Fruit fly (Drosophila melanogaster) whole organism, embryonic: ENCODE results near the gene mRpS31.

Source experiments
- Atf3 ChIP-seq: fragments of 200-800 bp; sonication (Bioruptor generic); optimal IDR thresholded peaks from 3 replicates; lab custom pipeline; 2016; ENCODE audit warnings: missing biosample characterization, missing genetic modification characterization
- B-H1 ChIP-seq: fragments of 200-800 bp; sonication (Bioruptor generic); IDR thresholded peaks from 3 replicates; pipeline ENCODE4 v1.3.6; 2022; ENCODE audit warnings: missing biosample characterization, missing genetic modification characterization
- Bgb ChIP-seq: fragments of 200-800 bp; sonication (Bioruptor generic); IDR thresholded peaks from 2 replicates; pipeline ENCODE4 v1.3.6; 2022; ENCODE audit warnings: missing biosample characterization, missing genetic modification characterization; ENCODE audit not compliant: partially characterized antibody
- CG10321 ChIP-seq: fragments of 200-800 bp; sonication (Bioruptor generic); IDR thresholded peaks from 2 replicates; pipeline ENCODE4 v1.3.6; 2022; ENCODE audit warnings: missing biosample characterization, missing genetic modification characterization
- CG12155 ChIP-seq: fragments of 200-800 bp; sonication (Bioruptor generic); optimal IDR thresholded peaks from 3 replicates; lab custom pipeline; 2016; ENCODE audit warnings: missing biosample characterization, missing genetic modification characterization
- CG14667 ChIP-seq: fragments of 200-800 bp; sonication (Bioruptor generic); IDR thresholded peaks from 2 replicates; pipeline ENCODE4 v1.3.6; 2022; ENCODE audit warnings: missing biosample characterization, missing genetic modification characterization
- CG15514 ChIP-seq: fragments of 200-800 bp; sonication (Bioruptor generic); optimal IDR thresholded peaks from 3 replicates; lab custom pipeline; 2017; ENCODE audit warnings: missing biosample characterization, missing genetic modification characterization, mild to moderate bottlenecking, moderate library complexity, missing genetic modification reagents
- CG16779 ChIP-seq: fragments of 200-800 bp; sonication (Bioruptor generic); IDR thresholded peaks from 2 replicates; pipeline ENCODE4 v1.3.6; 2022; ENCODE audit warnings: missing biosample characterization, missing genetic modification characterization
- CG34224 ChIP-seq: fragments of 200-800 bp; sonication (Bioruptor generic); IDR thresholded peaks from 3 replicates; pipeline ENCODE4 v1.3.6; 2022; ENCODE audit warnings: missing biosample characterization, missing genetic modification characterization; ENCODE audit not compliant: partially characterized antibody
- CG3847 ChIP-seq: fragments of 200-800 bp; sonication (Bioruptor generic); IDR thresholded peaks from 2 replicates; pipeline ENCODE4 v1.3.6; 2022; ENCODE audit warnings: missing biosample characterization, missing genetic modification characterization
- CG4404 ChIP-seq: fragments of 200-800 bp; sonication (Bioruptor generic); IDR thresholded peaks from 2 replicates; pipeline ENCODE4 v1.3.6; 2022; ENCODE audit warnings: missing biosample characterization, missing genetic modification characterization
- CG6654 ChIP-seq: fragments of 200-800 bp; sonication (Bioruptor generic); optimal IDR thresholded peaks from 2 replicates; lab custom pipeline; 2017; ENCODE audit warnings: missing biosample characterization, mild to moderate bottlenecking, missing genetic modification characterization
- CG8281 ChIP-seq: fragments of 200-800 bp; sonication (Bioruptor generic); optimal IDR thresholded peaks from 2 replicates; lab custom pipeline; 2018; ENCODE audit warnings: missing biosample characterization, mild to moderate bottlenecking, missing genetic modification characterization, moderate library complexity
- CG9876 ChIP-seq: fragments of 200-800 bp; sonication (Bioruptor generic); optimal IDR thresholded peaks from 2 replicates; lab custom pipeline; 2016; ENCODE audit warnings: missing biosample characterization, missing genetic modification characterization
- CHES-1-like ChIP-seq: fragments of 200-800 bp; sonication (Bioruptor generic); optimal IDR thresholded peaks from 2 replicates; lab custom pipeline; 2016; ENCODE audit warnings: missing biosample characterization, missing genetic modification characterization
- Chrac-16 ChIP-seq: fragments of 200-800 bp; sonication (Bioruptor generic); optimal IDR thresholded peaks from 3 replicates; lab custom pipeline; 2016; ENCODE audit warnings: missing biosample characterization, missing genetic modification characterization
- Fer2 ChIP-seq: fragments of 200-800 bp; sonication (Bioruptor generic); optimal IDR thresholded peaks from 2 replicates; lab custom pipeline; 2018; ENCODE audit warnings: missing biosample characterization, mild to moderate bottlenecking, missing genetic modification characterization, moderate library complexity
- Hmr ChIP-seq: fragments of 200-800 bp; sonication (Bioruptor generic); optimal IDR thresholded peaks from 3 replicates; lab custom pipeline; 2017; ENCODE audit warnings: mild to moderate bottlenecking, missing biosample characterization, missing genetic modification reagents, missing genetic modification characterization
- Mrtf ChIP-seq: fragments of 200-800 bp; sonication (Bioruptor generic); IDR thresholded peaks from 3 replicates; pipeline ENCODE4 v1.3.6; 2022; ENCODE audit warnings: missing biosample characterization, missing genetic modification characterization
- Sox102F ChIP-seq: fragments of 200-800 bp; sonication (Bioruptor generic); optimal IDR thresholded peaks from 2 replicates; lab custom pipeline; 2018; ENCODE audit warnings: missing biosample characterization, mild to moderate bottlenecking, missing genetic modification characterization, moderate library complexity
- Usf ChIP-seq: fragments of 200-800 bp; sonication (Bioruptor generic); optimal IDR thresholded peaks from 2 replicates; lab custom pipeline; 2017; ENCODE audit warnings: missing genotype, missing biosample characterization, missing genetic modification characterization
- Vsx1 ChIP-seq: fragments of 200-800 bp; sonication (Bioruptor generic); optimal IDR thresholded peaks from 2 replicates; lab custom pipeline; 2017; ENCODE audit warnings: missing biosample characterization, mild to moderate bottlenecking, missing genetic modification characterization, missing genetic modification reagents
- amos ChIP-seq: fragments of 200-800 bp; sonication (Bioruptor generic); IDR thresholded peaks from 2 replicates; pipeline ENCODE4 v1.3.6; 2022; ENCODE audit warnings: missing biosample characterization, missing genetic modification characterization; ENCODE audit not compliant: partially characterized antibody
- aop ChIP-seq: fragments of 200-800 bp; sonication (Bioruptor generic); IDR thresholded peaks from 2 replicates; pipeline ENCODE4 v1.3.6; 2022; ENCODE audit warnings: missing biosample characterization, missing genetic modification characterization
- bab2 ChIP-seq: fragments of 200-800 bp; sonication (Bioruptor generic); optimal IDR thresholded peaks from 2 replicates; lab custom pipeline; 2016; ENCODE audit warnings: missing biosample characterization, missing genetic modification characterization
- bsh ChIP-seq, 2 experiments: fragments of 200-800 bp; sonication (Bioruptor generic); optimal IDR thresholded peaks; 2 replicates each; lab custom pipeline; 2017 to 2018; ENCODE audit warnings: mild to moderate bottlenecking in 2 of 2, missing biosample characterization in 2 of 2, missing genetic modification characterization in 2 of 2, moderate library complexity in 1 of 2
- caup ChIP-seq: fragments of 200-800 bp; sonication (Bioruptor generic); optimal IDR thresholded peaks from 3 replicates; lab custom pipeline; 2017; ENCODE audit warnings: missing biosample characterization, mild to moderate bottlenecking, missing genetic modification characterization, moderate library complexity; ENCODE audit not compliant: severe bottlenecking
- dati ChIP-seq: fragments of 200-800 bp; sonication (Bioruptor generic); IDR thresholded peaks from 2 replicates; pipeline ENCODE4 v1.3.6; 2022; ENCODE audit warnings: missing biosample characterization, missing genetic modification characterization
- dmrt99B ChIP-seq: fragments of 200-800 bp; sonication (Bioruptor generic); optimal IDR thresholded peaks from 2 replicates; lab custom pipeline; 2018; ENCODE audit warnings: missing biosample characterization, mild to moderate bottlenecking, missing genetic modification characterization, moderate library complexity
- eve ChIP-seq, 2 experiments: fragments of >200 bp; optimal IDR thresholded peaks; 2 replicates each; lab custom pipeline; 2017; ENCODE audit warnings: missing biosample characterization in 2 of 2, missing genetic modification characterization in 2 of 2
- fd64A ChIP-seq: fragments of 200-800 bp; sonication (Bioruptor generic); optimal IDR thresholded peaks from 3 replicates; lab custom pipeline; 2018; ENCODE audit warnings: missing biosample characterization, mild to moderate bottlenecking, missing genetic modification characterization
- grau ChIP-seq: fragments of 200-800 bp; optimal IDR thresholded peaks from 3 replicates; lab custom pipeline; 2019; ENCODE audit warnings: missing biosample characterization, mild to moderate bottlenecking, missing genetic modification characterization, moderate library complexity
- ind ChIP-seq: fragments of 200-800 bp; sonication (Bioruptor generic); optimal IDR thresholded peaks from 3 replicates; lab custom pipeline; 2016; ENCODE audit warnings: missing biosample characterization, missing genetic modification characterization
- kni ChIP-seq: fragments of 200-800 bp; sonication (Bioruptor generic); optimal IDR thresholded peaks from 3 replicates; lab custom pipeline; 2017; ENCODE audit warnings: mild to moderate bottlenecking, missing biosample characterization, missing genetic modification reagents, missing genetic modification characterization
- lbe ChIP-seq: fragments of 200-800 bp; sonication (Bioruptor generic); optimal IDR thresholded peaks from 2 replicates; lab custom pipeline; 2016; ENCODE audit warnings: missing biosample characterization, mild to moderate bottlenecking, missing genetic modification characterization
- lov ChIP-seq, 2 experiments: fragments of 200-800 bp in 1 of 2; fragments of >200 bp in 1 of 2; sonication (Bioruptor generic) in 1 of 2; IDR thresholded peaks in 1 of 2; optimal IDR thresholded peaks in 1 of 2; 2 replicates in 1 of 2; 3 replicates in 1 of 2; pipeline versions ENCODE4 v1.3.6 to Lab custom; 2017 to 2022; ENCODE audit warnings: missing biosample characterization in 1 of 2, missing genetic modification characterization in 1 of 2
- luna ChIP-seq: fragments of 200-800 bp; sonication (Bioruptor generic); optimal IDR thresholded peaks from 2 replicates; lab custom pipeline; 2016; ENCODE audit warnings: missing biosample characterization, missing genetic modification characterization
- nau ChIP-seq: fragments of 200-800 bp; sonication (Bioruptor generic); optimal IDR thresholded peaks from 3 replicates; lab custom pipeline; 2017; ENCODE audit warnings: missing biosample characterization, mild to moderate bottlenecking, missing genetic modification characterization, missing genetic modification reagents
- nerfin-1 ChIP-seq: fragments of 200-800 bp; sonication (Bioruptor generic); optimal IDR thresholded peaks from 3 replicates; lab custom pipeline; 2019; ENCODE audit warnings: missing biosample characterization, mild to moderate bottlenecking, missing genetic modification characterization, moderate library complexity
- p53 ChIP-seq: fragments of 200-800 bp; sonication (Bioruptor generic); optimal IDR thresholded peaks from 2 replicates; lab custom pipeline; 2016; ENCODE audit warnings: missing biosample characterization, missing genetic modification characterization
- pros ChIP-seq: fragments of 200-800 bp; sonication (Bioruptor generic); optimal IDR thresholded peaks from 3 replicates; lab custom pipeline; 2019; ENCODE audit warnings: missing biosample characterization, mild to moderate bottlenecking, missing genetic modification characterization, moderate library complexity
- rib ChIP-seq: fragments of 200-800 bp; sonication (Bioruptor generic); IDR thresholded peaks from 2 replicates; pipeline ENCODE4 v1.3.6; 2022; ENCODE audit warnings: missing biosample characterization, missing genetic modification characterization
- sens-2 ChIP-seq: fragments of 200-800 bp; sonication (Bioruptor generic); IDR thresholded peaks from 2 replicates; pipeline ENCODE4 v1.3.6; 2022; ENCODE audit warnings: missing biosample characterization, missing genetic modification characterization
- sima ChIP-seq: fragments of 200-800 bp; sonication (Bioruptor generic); optimal IDR thresholded peaks from 2 replicates; lab custom pipeline; 2016; ENCODE audit warnings: missing biosample characterization, missing genetic modification characterization
- sisA ChIP-seq: fragments of 200-800 bp; sonication (Bioruptor generic); IDR thresholded peaks from 2 replicates; pipeline ENCODE4 v1.3.6; 2022; ENCODE audit warnings: missing biosample characterization, missing genetic modification characterization
- so ChIP-seq: fragments of 200-800 bp; sonication (Bioruptor generic); IDR thresholded peaks from 3 replicates; pipeline ENCODE4 v1.3.6; 2022; ENCODE audit warnings: missing biosample characterization, missing genetic modification characterization
- ssp ChIP-seq: fragments of 200-800 bp; sonication (Bioruptor generic); IDR thresholded peaks from 2 replicates; pipeline ENCODE4 v1.3.6; 2022; ENCODE audit warnings: missing biosample characterization, missing genetic modification characterization
- tap ChIP-seq: fragments of 200-800 bp; optimal IDR thresholded peaks from 3 replicates; lab custom pipeline; 2019; ENCODE audit warnings: missing biosample characterization, mild to moderate bottlenecking, missing genetic modification characterization, moderate library complexity
- tup ChIP-seq: fragments of 200-800 bp; sonication (Bioruptor generic); optimal IDR thresholded peaks from 2 replicates; lab custom pipeline; 2016; ENCODE audit warnings: missing biosample characterization, mild to moderate bottlenecking, missing genetic modification characterization, moderate library complexity
- zfh1 ChIP-seq: fragments of 200-800 bp; sonication (Bioruptor generic); IDR thresholded peaks from 3 replicates; pipeline ENCODE4 v1.3.6; 2022; ENCODE audit warnings: missing biosample characterization, missing genetic modification characterization

mRpS31 gene

dm6 chr3L:16048086-16048485, 43.1 kb downstream of the mRpS31 start (continued):
- TF ChIP-seq dmrt99B (tag; lab: Kevin White, UChicago): no peak
- no peak for TF ChIP-seq dati (GFP tag; lab: Robert Waterston, UW)
- TF ChIP-seq CG12155 (GFP tag; lab: Kevin White, UChicago): peak; percentile 35
- TF ChIP-seq bab2 (GFP tag; lab: Kevin White, UChicago): peak; percentile 54
- no peak for TF ChIP-seq ssp (GFP tag; lab: Robert Waterston, UW)
- TF ChIP-seq bsh (GFP tag; optimal IDR thresholded peaks at IDR 0.05; lab: Kevin White, UChicago): peak in 1 of 2 experiments; percentile 18
- peak; percentile 38 for TF ChIP-seq Chrac-16 (GFP tag; lab: Kevin White, UChicago)
- TF ChIP-seq rib (GFP tag; lab: Robert Waterston, UW): no peak
- peak; percentile 51; the same call in 1 of the 3 replicates for TF ChIP-seq zfh1 (GFP tag; lab: Robert Waterston, UW)
- TF ChIP-seq CG6654 (GFP tag; lab: Kevin White, UChicago): no peak
- no peak; the same call in 1 of the 2 replicates for TF ChIP-seq CG10321 (GFP tag; lab: Robert Waterston, UW)
- 0 out of 2 replicates have a peak, but pooled peaks have one; percentile 54 for TF ChIP-seq CG16779 (GFP tag; lab: Robert Waterston, UW)
- peak; percentile 31 for TF ChIP-seq Sox102F
- no peak for TF ChIP-seq lov (optimal IDR thresholded peaks at IDR 0.05; lab: Kevin White, UChicago)
- TF ChIP-seq lov (GFP tag; IDR thresholded peaks at IDR 0.05; lab: Robert Waterston, UW): no peak
- no peak for TF ChIP-seq sisA (GFP tag; lab: Robert Waterston, UW)
- TF ChIP-seq tap: peak; percentile 7
- TF ChIP-seq lbe (GFP tag; lab: Kevin White, UChicago): no peak
- TF ChIP-seq luna (GFP tag; lab: Kevin White, UChicago): no peak
- no peak for TF ChIP-seq Bgb (GFP tag; lab: Robert Waterston, UW)
- no peak for TF ChIP-seq Usf (GFP tag; lab: Kevin White, UChicago)
- no peak for TF ChIP-seq p53 (GFP tag; lab: Kevin White, UChicago)
- no peak for TF ChIP-seq sima (GFP tag; lab: Kevin White, UChicago)
- no peak for TF ChIP-seq CG4404 (GFP tag; lab: Robert Waterston, UW)
- TF ChIP-seq CG8281 (tag; lab: Kevin White, UChicago): no peak
- peak; percentile 65; the same call in 2 of the 3 replicates for TF ChIP-seq Mrtf (GFP tag; lab: Robert Waterston, UW)
- peak; percentile 53 for TF ChIP-seq caup (GFP tag; lab: Kevin White, UChicago)
- 0 out of 2 replicates have a peak, but pooled peaks have one; percentile 45 for TF ChIP-seq CG3847 (GFP tag; lab: Robert Waterston, UW)
- TF ChIP-seq CG14667: no peak
- TF ChIP-seq B-H1 (GFP tag; lab: Robert Waterston, UW): peak; percentile 19; the same call in 1 of the 3 replicates
- peak; percentile 56 for TF ChIP-seq ind (GFP tag; lab: Kevin White, UChicago)
- TF ChIP-seq CG34224 (GFP tag; lab: Robert Waterston, UW): no peak
- no peak for TF ChIP-seq nerfin-1 (tag; lab: Kevin White, UChicago)
- peak; percentile 55 for TF ChIP-seq CG15514 (GFP tag; lab: Kevin White, UChicago)
- TF ChIP-seq aop (GFP tag; lab: Robert Waterston, UW): no peak
- no peak for TF ChIP-seq Fer2
- TF ChIP-seq so (GFP tag; lab: Robert Waterston, UW): peak; percentile 84; the same call in 2 of the 3 replicates
- TF ChIP-seq grau: peak; percentile 62
- no peak for TF ChIP-seq sens-2 (GFP tag; lab: Robert Waterston, UW)
- TF ChIP-seq Vsx1 (GFP tag; lab: Kevin White, UChicago): no peak
- no peak for TF ChIP-seq eve (GFP tag; optimal IDR thresholded peaks at IDR 0.05; lab: Kevin White, UChicago)
- no peak for TF ChIP-seq Atf3
- TF ChIP-seq Hmr (GFP tag; lab: Kevin White, UChicago): peak; percentile 69
- TF ChIP-seq nau (GFP tag; lab: Kevin White, UChicago): no peak
- peak; percentile 40 for TF ChIP-seq CHES-1-like (GFP tag; lab: Kevin White, UChicago)
- no peak for TF ChIP-seq pros
- TF ChIP-seq kni (GFP tag; lab: Kevin White, UChicago): no peak
- TF ChIP-seq fd64A (GFP tag; lab: Kevin White, UChicago): no peak
- no peak for TF ChIP-seq amos
- no peak for TF ChIP-seq tup (GFP tag; lab: Kevin White, UChicago)
- TF ChIP-seq CG9876: no peak
